Fruit fly (Drosophila melanogaster) whole organism, embryonic: ENCODE results near the gene SdhC.
A peak's percentile ranks its signal among the peaks of the same experiment; 100 is the strongest.

ENCODE experiments used
- Awh ChIP-seq: fragments of 200-800 bp; sonication (Bioruptor generic); IDR thresholded peaks from 2 replicates; pipeline ENCODE4, ENCODE4 v1.3.6; 2022; ENCODE audit warnings: missing biosample characterization, missing genetic modification characterization
- BEAF-32 ChIP-seq: fragments of 200-800 bp; sonication (Bioruptor generic); optimal IDR thresholded peaks from 3 replicates; lab custom pipeline; 2017; ENCODE audit warnings: missing biosample characterization, missing genetic modification characterization, mild to moderate bottlenecking, moderate library complexity, missing genetic modification reagents
- CG10431 ChIP-seq: fragments of 200-800 bp; sonication (Bioruptor generic); optimal IDR thresholded peaks from 3 replicates; lab custom pipeline; 2018; ENCODE audit warnings: missing biosample characterization, mild to moderate bottlenecking, missing genetic modification characterization
- CG10543 ChIP-seq: fragments of 200-800 bp; sonication (Bioruptor generic); optimal IDR thresholded peaks from 3 replicates; lab custom pipeline; 2017; ENCODE audit warnings: missing biosample characterization, mild to moderate bottlenecking, missing genetic modification characterization, moderate library complexity
- CG11696 ChIP-seq: fragments of 200-800 bp; sonication (Bioruptor generic); IDR thresholded peaks from 2 replicates; pipeline ENCODE4 v1.3.6; 2022; ENCODE audit warnings: missing biosample characterization, missing genetic modification characterization
- CG12071 ChIP-seq: fragments of 200-800 bp; sonication (Bioruptor generic); optimal IDR thresholded peaks from 3 replicates; lab custom pipeline; 2018; ENCODE audit warnings: missing biosample characterization, mild to moderate bottlenecking, missing genetic modification characterization
- CG12659 ChIP-seq: fragments of 200-800 bp; sonication (Bioruptor generic); optimal IDR thresholded peaks from 3 replicates; lab custom pipeline; 2017; ENCODE audit warnings: mild to moderate bottlenecking, missing biosample characterization, missing genetic modification reagents, missing genetic modification characterization
- CG1529 ChIP-seq: fragments of 200-800 bp; sonication (Bioruptor generic); optimal IDR thresholded peaks from 3 replicates; lab custom pipeline; 2018; ENCODE audit warnings: missing biosample characterization, missing genetic modification characterization
- CG15601 ChIP-seq: fragments of 200-800 bp; sonication (Bioruptor generic); optimal IDR thresholded peaks from 3 replicates; lab custom pipeline; 2019; ENCODE audit warnings: missing biosample characterization, mild to moderate bottlenecking, missing genetic modification characterization, moderate library complexity
- CG17186 ChIP-seq: fragments of 200-800 bp; sonication (Bioruptor generic); optimal IDR thresholded peaks from 3 replicates; lab custom pipeline; 2017; ENCODE audit warnings: missing biosample characterization, missing genetic modification reagents, missing genetic modification characterization
- CG17612 ChIP-seq: fragments of 200-800 bp; sonication (Bioruptor generic); IDR thresholded peaks from 2 replicates; pipeline ENCODE4 v1.3.6; 2022; ENCODE audit warnings: missing biosample characterization, missing genetic modification characterization
- CG34224 ChIP-seq: fragments of 200-800 bp; sonication (Bioruptor generic); IDR thresholded peaks from 3 replicates; pipeline ENCODE4 v1.3.6; 2022; ENCODE audit warnings: missing biosample characterization, missing genetic modification characterization; ENCODE audit not compliant: partially characterized antibody
- CG4360 ChIP-seq: fragments of 200-800 bp; sonication (Bioruptor generic); IDR thresholded peaks from 2 replicates; pipeline ENCODE4 v1.3.6; 2022; ENCODE audit warnings: missing biosample characterization, missing genetic modification characterization
- CG4617 ChIP-seq: fragments of 200-800 bp; sonication (Bioruptor generic); optimal IDR thresholded peaks from 3 replicates; lab custom pipeline; 2016; ENCODE audit warnings: missing biosample characterization, missing genetic modification characterization, borderline replicate concordance
- CG4854 ChIP-seq: fragments of 200-800 bp; sonication (Bioruptor generic); optimal IDR thresholded peaks from 2 replicates; lab custom pipeline; 2016; ENCODE audit warnings: missing biosample characterization, missing genetic modification characterization, inconsistent platforms
- CG6254 ChIP-seq: fragments of 200-800 bp; sonication (Bioruptor generic); optimal IDR thresholded peaks from 3 replicates; lab custom pipeline; 2017; ENCODE audit warnings: mild to moderate bottlenecking, missing biosample characterization, missing genetic modification reagents, missing genetic modification characterization
- CG6765 ChIP-seq: fragments of 200-800 bp; sonication (Bioruptor generic); optimal IDR thresholded peaks from 3 replicates; lab custom pipeline; 2017; ENCODE audit warnings: missing biosample characterization, mild to moderate bottlenecking, missing genetic modification characterization
- CG6813 ChIP-seq: fragments of 200-800 bp; sonication (Bioruptor generic); optimal IDR thresholded peaks from 2 replicates; lab custom pipeline; 2017; ENCODE audit warnings: missing biosample characterization, missing genetic modification characterization, mild to moderate bottlenecking, moderate library complexity, missing genetic modification reagents
- CG8944 ChIP-seq: fragments of 200-800 bp; sonication (Bioruptor generic); optimal IDR thresholded peaks from 3 replicates; lab custom pipeline; 2016; ENCODE audit warnings: missing biosample characterization, missing genetic modification characterization
- CG9215 ChIP-seq: fragments of 200-800 bp; sonication (Bioruptor generic); IDR thresholded peaks from 2 replicates; pipeline ENCODE4 v1.3.6; 2022; ENCODE audit warnings: missing biosample characterization, missing genetic modification characterization
- Dad ChIP-seq: fragments of 200-800 bp; sonication (Bioruptor generic); optimal IDR thresholded peaks from 3 replicates; lab custom pipeline; 2016; ENCODE audit warnings: missing biosample characterization, missing genetic modification characterization
- E2f1 ChIP-seq: fragments of 200-800 bp; sonication (Bioruptor generic); IDR thresholded peaks from 2 replicates; pipeline ENCODE4 v1.3.6; 2022; ENCODE audit warnings: missing biosample characterization, missing genetic modification characterization
- E2f2 ChIP-seq: fragments of 200-800 bp; sonication (Bioruptor generic); IDR thresholded peaks from 2 replicates; pipeline ENCODE4 v1.3.6; 2022; ENCODE audit warnings: missing biosample characterization, missing genetic modification characterization
- Ets65A ChIP-seq: fragments of 200-800 bp; sonication (Bioruptor generic); peaks from one replicate; lab custom pipeline; 2016; ENCODE audit warnings: missing biosample characterization, missing genetic modification characterization
- Ets97D ChIP-seq: fragments of 200-800 bp; sonication (Bioruptor generic); optimal IDR thresholded peaks from 3 replicates; lab custom pipeline; 2016; ENCODE audit warnings: missing biosample characterization, missing genetic modification characterization
- HLH4C ChIP-seq: fragments of 200-800 bp; sonication (Bioruptor generic); IDR thresholded peaks from 3 replicates; pipeline ENCODE4 v1.3.6; 2022; ENCODE audit warnings: missing biosample characterization, missing genetic modification characterization; ENCODE audit not compliant: partially characterized antibody
- HmgD ChIP-seq: fragments of 200-800 bp; sonication (Bioruptor generic); optimal IDR thresholded peaks from 3 replicates; lab custom pipeline; 2016; ENCODE audit warnings: missing biosample characterization, missing genetic modification characterization
- Hr3 ChIP-seq: fragments of 200-800 bp; sonication (Bioruptor generic); optimal IDR thresholded peaks from 3 replicates; lab custom pipeline; 2016; ENCODE audit warnings: missing biosample characterization, missing genetic modification characterization
- Jarid2 ChIP-seq: fragments of 200-800 bp; sonication (Bioruptor generic); optimal IDR thresholded peaks from 3 replicates; lab custom pipeline; 2017; ENCODE audit warnings: mild to moderate bottlenecking, missing biosample characterization, missing genetic modification reagents, missing genetic modification characterization
- MBD-R2 ChIP-seq: fragments of 200-800 bp; sonication (Bioruptor generic); IDR thresholded peaks from 2 replicates; pipeline ENCODE4 v1.3.6; 2022; ENCODE audit warnings: missing biosample characterization, missing genetic modification characterization
- Opbp ChIP-seq: fragments of 200-800 bp; sonication (Bioruptor generic); IDR thresholded peaks from 3 replicates; pipeline ENCODE4 v1.3.6; 2022; ENCODE audit warnings: missing biosample characterization, missing genetic modification characterization; ENCODE audit not compliant: partially characterized antibody
- Optix ChIP-seq: fragments of 200-800 bp; sonication (Bioruptor generic); IDR thresholded peaks from 3 replicates; pipeline ENCODE4 v1.3.6; 2022; ENCODE audit warnings: missing biosample characterization, missing genetic modification characterization
- PHDP ChIP-seq: fragments of 200-800 bp; sonication (Bioruptor generic); optimal IDR thresholded peaks from 3 replicates; lab custom pipeline; 2018; ENCODE audit warnings: missing biosample characterization, mild to moderate bottlenecking, missing genetic modification characterization, moderate library complexity
- Poxn ChIP-seq: fragments of 200-800 bp; sonication (Bioruptor generic); IDR thresholded peaks from 2 replicates; pipeline ENCODE4 v1.3.6; 2022; ENCODE audit warnings: missing biosample characterization, missing genetic modification characterization
- Rfx ChIP-seq: fragments of 200-800 bp; sonication (Bioruptor generic); IDR thresholded peaks from 2 replicates; pipeline ENCODE4 v1.3.6; 2022; ENCODE audit warnings: missing biosample characterization, missing genetic modification characterization
- Sox102F ChIP-seq: fragments of 200-800 bp; sonication (Bioruptor generic); optimal IDR thresholded peaks from 2 replicates; lab custom pipeline; 2018; ENCODE audit warnings: missing biosample characterization, mild to moderate bottlenecking, missing genetic modification characterization, moderate library complexity
- aop ChIP-seq: fragments of 200-800 bp; sonication (Bioruptor generic); IDR thresholded peaks from 2 replicates; pipeline ENCODE4 v1.3.6; 2022; ENCODE audit warnings: missing biosample characterization, missing genetic modification characterization
- cwo ChIP-seq: fragments of 200-800 bp; sonication (Bioruptor generic); optimal IDR thresholded peaks from 3 replicates; lab custom pipeline; 2017; ENCODE audit warnings: missing biosample characterization, missing genetic modification characterization, mild to moderate bottlenecking, moderate library complexity, missing genetic modification reagents
- dan ChIP-seq: fragments of 200-800 bp; sonication (Bioruptor generic); IDR thresholded peaks from 2 replicates; pipeline ENCODE4 v1.3.6; 2022; ENCODE audit warnings: missing biosample characterization, missing genetic modification characterization
- en ChIP-seq: fragments of 200-800 bp; sonication (Bioruptor generic); optimal IDR thresholded peaks from 2 replicates; lab custom pipeline; 2016; ENCODE audit warnings: missing biosample characterization, missing genetic modification characterization
- ind ChIP-seq: fragments of 200-800 bp; sonication (Bioruptor generic); optimal IDR thresholded peaks from 3 replicates; lab custom pipeline; 2016; ENCODE audit warnings: missing biosample characterization, missing genetic modification characterization
- maf-S ChIP-seq: fragments of 200-800 bp; sonication (Bioruptor generic); optimal IDR thresholded peaks from 2 replicates; lab custom pipeline; 2016; ENCODE audit warnings: missing biosample characterization, missing genetic modification characterization
- ranshi ChIP-seq: fragments of 200-800 bp; sonication (Bioruptor generic); IDR thresholded peaks from 2 replicates; pipeline ENCODE4 v1.3.6; 2022; ENCODE audit warnings: missing biosample characterization, missing genetic modification characterization
- ro ChIP-seq: fragments of 200-800 bp; sonication (Bioruptor generic); IDR thresholded peaks from 2 replicates; pipeline ENCODE4 v1.3.6; 2022; ENCODE audit warnings: missing biosample characterization, missing genetic modification characterization
- sc ChIP-seq, 3 experiments: fragments of >200 bp in 2 of 3; fragments of 200-800 bp in 1 of 3; sonication (Bioruptor generic) in 1 of 3; optimal IDR thresholded peaks; 2 replicates in 2 of 3; 3 replicates in 1 of 3; lab custom pipeline; 2017; ENCODE audit warnings: mild to moderate bottlenecking in 1 of 3, missing biosample characterization in 1 of 3, missing genetic modification characterization in 1 of 3, missing genetic modification reagents in 1 of 3
- sens-2 ChIP-seq: fragments of 200-800 bp; sonication (Bioruptor generic); IDR thresholded peaks from 2 replicates; pipeline ENCODE4 v1.3.6; 2022; ENCODE audit warnings: missing biosample characterization, missing genetic modification characterization
- shn ChIP-seq: fragments of 200-800 bp; sonication (Bioruptor generic); optimal IDR thresholded peaks from 3 replicates; lab custom pipeline; 2016; ENCODE audit warnings: missing biosample characterization, missing genetic modification characterization
- tup ChIP-seq: fragments of 200-800 bp; sonication (Bioruptor generic); optimal IDR thresholded peaks from 2 replicates; lab custom pipeline; 2016; ENCODE audit warnings: missing biosample characterization, mild to moderate bottlenecking, missing genetic modification characterization, moderate library complexity
- yki ChIP-seq: fragments of >200 bp; optimal IDR thresholded peaks from 3 replicates; lab custom pipeline; 2018
- zf30C ChIP-seq: fragments of 200-800 bp; sonication (Bioruptor generic); optimal IDR thresholded peaks from 3 replicates; lab custom pipeline; 2018; ENCODE audit warnings: missing biosample characterization, mild to moderate bottlenecking, missing genetic modification characterization

The SdhC gene

DNA sequence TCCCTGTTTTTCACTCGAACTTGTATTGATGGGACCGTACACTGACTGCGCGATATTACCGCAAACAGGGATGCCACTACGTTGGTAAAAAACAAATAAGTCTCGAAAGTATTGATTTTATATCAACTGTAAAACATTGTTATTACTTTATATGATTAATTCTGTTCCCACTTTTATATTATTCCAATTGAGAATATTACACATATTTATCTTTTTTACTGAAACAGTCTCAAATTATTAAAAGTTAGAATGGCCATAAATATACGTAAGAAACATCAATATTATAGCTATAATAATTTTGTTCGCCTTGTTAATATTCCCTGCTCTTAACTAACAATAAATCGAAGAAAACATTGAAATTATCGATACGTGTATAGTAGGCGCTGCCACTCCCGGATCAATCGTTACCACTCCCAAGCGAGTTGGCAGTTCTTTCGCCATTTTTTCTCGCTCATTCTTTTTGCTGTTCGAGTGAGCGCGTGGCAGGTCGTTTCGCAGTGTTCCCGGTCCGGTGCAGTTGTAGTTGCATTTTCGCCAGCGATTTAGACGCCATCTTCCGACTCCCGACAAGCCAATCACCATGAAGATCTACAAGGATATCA, at the start of gene SdhC, which contains the start of gene Tctp (continued):
- TF ChIP-seq Ets97D (GFP tag; lab: Kevin White, UChicago) (peak; percentile 87), Awh (GFP tag; lab: Robert Waterston, UW) (0 out of 2 replicates have a peak, but pooled peaks have one; percentile 26), E2f1 (GFP tag; lab: Robert Waterston, UW) (no peak), Sox102F (no peak), CG9215 (GFP tag; lab: Robert Waterston, UW) (peak; percentile 18; the same call in 1 of the 2 replicates), CG10543 (GFP tag; lab: Kevin White, UChicago) (peak; percentile 79), Optix (GFP tag; lab: Robert Waterston, UW) (no peak), CG4360 (GFP tag; lab: Robert Waterston, UW) (no peak), Jarid2 (GFP tag; lab: Kevin White, UChicago) (no peak), CG11696 (GFP tag; lab: Robert Waterston, UW) (no peak), dan (GFP tag; lab: Robert Waterston, UW) (no peak), HLH4C (GFP tag; lab: Robert Waterston, UW) (no peak), Ets65A (GFP tag; lab: Kevin White, UChicago) (peak; percentile 88), ind (GFP tag; lab: Kevin White, UChicago) (peak; percentile 37), Poxn (no peak), Dad (GFP tag; lab: Kevin White, UChicago) (peak; percentile 9), sc (optimal IDR thresholded peaks at IDR 0.05; lab: Kevin White, UChicago) (no peak), sc (GFP tag; optimal IDR thresholded peaks at IDR 0.05; lab: Kevin White, UChicago) (no peak), ranshi (GFP tag; lab: Robert Waterston, UW) (0 out of 2 replicates have a peak, but pooled peaks have one; percentile 23), sens-2 (GFP tag; lab: Robert Waterston, UW) (no peak), cwo (GFP tag; lab: Kevin White, UChicago) (no peak), en (no peak), CG10431 (GFP tag; lab: Kevin White, UChicago) (peak; percentile 9), shn (peak; percentile 38), CG15601 (tag; lab: Kevin White, UChicago) (peak; percentile 62), CG1529 (GFP tag; lab: Kevin White, UChicago) (peak; percentile 6), CG6765 (GFP tag; lab: Kevin White, UChicago) (peak; percentile 40), CG6254 (no peak), PHDP (tag; lab: Kevin White, UChicago) (peak; percentile 4), CG17186 (GFP tag; lab: Kevin White, UChicago) (peak; percentile 40), CG6813 (no peak), CG34224 (peak; percentile 32; the same call in 1 of the 3 replicates), tup (GFP tag; lab: Kevin White, UChicago) (no peak), MBD-R2 (GFP tag; lab: Robert Waterston, UW) (0 out of 2 replicates have a peak, but pooled peaks have one; percentile 25), ro (GFP tag; lab: Robert Waterston, UW) (no peak), zf30C (GFP tag; lab: Kevin White, UChicago) (no peak), CG12659 (GFP tag; lab: Kevin White, UChicago) (peak; percentile 83), CG8944 (GFP tag; lab: Kevin White, UChicago) (no peak), HmgD (GFP tag; lab: Kevin White, UChicago) (peak; percentile 34), maf-S (GFP tag; lab: Kevin White, UChicago) (no peak), CG12071 (GFP tag; lab: Kevin White, UChicago) (no peak), Rfx (GFP tag; lab: Robert Waterston, UW) (peak; percentile 37), Opbp (GFP tag; lab: Robert Waterston, UW) (no peak), CG17612 (no peak), aop (GFP tag; lab: Robert Waterston, UW) (no peak), E2f2 (GFP tag; lab: Robert Waterston, UW) (0 out of 2 replicates have a peak, but pooled peaks have one; percentile 18), yki (lab: Kevin White, UChicago) (no peak), CG4617 (peak; percentile 38), BEAF-32 (GFP tag; lab: Kevin White, UChicago) (peak; percentile 78), CG4854 (GFP tag; lab: Kevin White, UChicago) (no peak), Hr3 (GFP tag; lab: Kevin White, UChicago) (peak; percentile 41)
